Fruit fly (Drosophila melanogaster): Measurements from ENCODE around the gene CG14316.
A peak's percentile ranks its signal among the peaks of the same experiment; 100 is the strongest.

Gene CG14316

dm6 chr3R:18166261-18166720 lies 14.4 kb downstream of the CG14316 start:
- peak; percentile 12 for TF ChIP-seq Hr83 (GFP tag; optimal IDR thresholded peaks at IDR 0.05; ENCODE audit: poor library complexity, severe bottlenecking)
- peak in 1 of 2 experiments; percentile 56 for TF ChIP-seq foxo (GFP tag; optimal IDR thresholded peaks at IDR 0.05)
- TF ChIP-seq pan (optimal IDR thresholded peaks at IDR 0.05): no peak
- no peak for TF ChIP-seq Sp1 (GFP tag; optimal IDR thresholded peaks at IDR 0.05)
- TF ChIP-seq HLH106 (tag; optimal IDR thresholded peaks at IDR 0.05): peak; percentile 24
- no peak for TF ChIP-seq GATAd (GFP tag; optimal IDR thresholded peaks at IDR 0.05)
- TF ChIP-seq ey (GFP tag; optimal IDR thresholded peaks at IDR 0.05): peak; percentile 10
- TF ChIP-seq dmrt93B (GFP tag; optimal IDR thresholded peaks at IDR 0.05): no peak
- TF ChIP-seq Abd-B (GFP tag; optimal IDR thresholded peaks at IDR 0.05): no peak
- peak; percentile 9 for TF ChIP-seq CG9705 (GFP tag; optimal IDR thresholded peaks at IDR 0.05)
- no peak for TF ChIP-seq jim (GFP tag; optimal IDR thresholded peaks at IDR 0.05)
- TF ChIP-seq Mio (GFP tag; optimal IDR thresholded peaks at IDR 0.05): no peak
- peak; percentile 21 for TF ChIP-seq woc (GFP tag; optimal IDR thresholded peaks at IDR 0.05)
- no peak for TF ChIP-seq sv (GFP tag; optimal IDR thresholded peaks at IDR 0.05)
- no peak for TF ChIP-seq N (GFP tag; optimal IDR thresholded peaks at IDR 0.05)
- no peak for TF ChIP-seq Hr78 (GFP tag; optimal IDR thresholded peaks at IDR 0.05)
- no peak for TF ChIP-seq sage (GFP tag; optimal IDR thresholded peaks at IDR 0.05)
- peak; percentile 10 for TF ChIP-seq h (GFP tag; optimal IDR thresholded peaks at IDR 0.05)
- TF ChIP-seq OdsH (GFP tag; optimal IDR thresholded peaks at IDR 0.05): no peak
- TF ChIP-seq tai (GFP tag; optimal IDR thresholded peaks at IDR 0.05): no peak
- TF ChIP-seq fru (GFP tag; optimal IDR thresholded peaks at IDR 0.05): peak; percentile 34
- TF ChIP-seq brk (GFP tag; optimal IDR thresholded peaks at IDR 0.05): no peak
- TF ChIP-seq CrebA (GFP tag; optimal IDR thresholded peaks at IDR 0.05; ENCODE audit: borderline replicate concordance): no peak
- TF ChIP-seq CG32264 (GFP tag; optimal IDR thresholded peaks at IDR 0.05): no peak
- no peak for TF ChIP-seq dsf (GFP tag; optimal IDR thresholded peaks at IDR 0.05; ENCODE audit: borderline replicate concordance)
- peak; percentile 32 for TF ChIP-seq Jra (GFP tag; optimal IDR thresholded peaks at IDR 0.05)
- peak; percentile 24 for TF ChIP-seq rgr (GFP tag; optimal IDR thresholded peaks at IDR 0.05)
- TF ChIP-seq Dif (GFP tag; optimal IDR thresholded peaks at IDR 0.05; ENCODE audit: partially characterized antibody): no peak
- no peak for TF ChIP-seq dl (GFP tag; optimal IDR thresholded peaks at IDR 0.05; ENCODE audit: insufficient read depth in 1 of 2, partially characterized antibody in 2 of 2)
- TF ChIP-seq psq (GFP tag; optimal IDR thresholded peaks at IDR 0.05): peak; percentile 8
- no peak for TF ChIP-seq lola (GFP tag; optimal IDR thresholded peaks at IDR 0.05)
- TF ChIP-seq br (GFP tag; optimal IDR thresholded peaks at IDR 0.05): peak; percentile 32
- no peak for TF ChIP-seq Myc (optimal IDR thresholded peaks at IDR 0.05)
- no peak for TF ChIP-seq Rel (GFP tag; optimal IDR thresholded peaks at IDR 0.05)
- peak; percentile 4 for TF ChIP-seq Rel (tag; optimal IDR thresholded peaks at IDR 0.05)
- peak; percentile 37 for TF ChIP-seq Hnf4 (GFP tag; optimal IDR thresholded peaks at IDR 0.05)
- no peak for TF ChIP-seq Vsx2 (GFP tag; optimal IDR thresholded peaks at IDR 0.05; ENCODE audit: partially characterized antibody)
- TF ChIP-seq Dfd (GFP tag; optimal IDR thresholded peaks at IDR 0.05): no peak
- TF ChIP-seq usp (GFP tag; optimal IDR thresholded peaks at IDR 0.05): no peak

dm6 chr3R:18167173-18167415 lies 15.2 kb downstream of the CG14316 start, which contains the start of the genes CG7215 and Prx5:
Gene CG7215, minus strand, starts transcription at chr3R:18167273.
Gene Prx5, minus strand, starts transcription at chr3R:18167273.
- TF ChIP-seq dsf (GFP tag; optimal IDR thresholded peaks at IDR 0.05; ENCODE audit: borderline replicate concordance): no peak

- no peak for TF ChIP-seq sv (GFP tag; optimal IDR thresholded peaks at IDR 0.05)
- peak; percentile 18 for TF ChIP-seq br (GFP tag; optimal IDR thresholded peaks at IDR 0.05)
- no peak for TF ChIP-seq Vsx2 (GFP tag; optimal IDR thresholded peaks at IDR 0.05; ENCODE audit: partially characterized antibody)
- no peak for TF ChIP-seq Hr78 (GFP tag; optimal IDR thresholded peaks at IDR 0.05)
- TF ChIP-seq Rel (GFP tag; optimal IDR thresholded peaks at IDR 0.05): no peak
- TF ChIP-seq Rel (tag; optimal IDR thresholded peaks at IDR 0.05): peak; percentile 14
- no peak for TF ChIP-seq lola (GFP tag; optimal IDR thresholded peaks at IDR 0.05)
- no peak for TF ChIP-seq Dif (GFP tag; optimal IDR thresholded peaks at IDR 0.05; ENCODE audit: partially characterized antibody)
- TF ChIP-seq h (GFP tag; optimal IDR thresholded peaks at IDR 0.05): peak; percentile 22
- TF ChIP-seq CG9705 (GFP tag; optimal IDR thresholded peaks at IDR 0.05): no peak
- TF ChIP-seq Dfd (GFP tag; optimal IDR thresholded peaks at IDR 0.05): no peak
- TF ChIP-seq usp (GFP tag; optimal IDR thresholded peaks at IDR 0.05): no peak
- TF ChIP-seq HLH106 (tag; optimal IDR thresholded peaks at IDR 0.05): peak; percentile 34
- no peak for TF ChIP-seq CG32264 (GFP tag; optimal IDR thresholded peaks at IDR 0.05)
- TF ChIP-seq psq (GFP tag; optimal IDR thresholded peaks at IDR 0.05): no peak
- TF ChIP-seq Sp1 (GFP tag; optimal IDR thresholded peaks at IDR 0.05): peak; percentile 9
- TF ChIP-seq Hr83 (GFP tag; optimal IDR thresholded peaks at IDR 0.05; ENCODE audit: poor library complexity, severe bottlenecking): no peak
- peak; percentile 36 for TF ChIP-seq fru (GFP tag; optimal IDR thresholded peaks at IDR 0.05)
- TF ChIP-seq woc (GFP tag; optimal IDR thresholded peaks at IDR 0.05): peak; percentile 9
- TF ChIP-seq foxo (GFP tag; optimal IDR thresholded peaks at IDR 0.05): peak in 1 of 2 experiments; percentile 52
- peak; percentile 10 for TF ChIP-seq Hnf4 (GFP tag; optimal IDR thresholded peaks at IDR 0.05)
- TF ChIP-seq rgr (GFP tag; optimal IDR thresholded peaks at IDR 0.05): peak; percentile 9
These were observed 15.7 kb downstream of the CG14316 start, which contains the start of gene wrd for dm6 chr3R:18167416-18168237. Gene wrd, plus strand, starts transcription at chr3R:18167757.

Measured in whole organism, wandering third instar larva.